Fruit fly (Drosophila melanogaster): ENCODE measurements around the gene CG14907.
A peak's percentile ranks its signal among the peaks of the same experiment; 100 is the strongest.

The CG14907 gene

DNA sequence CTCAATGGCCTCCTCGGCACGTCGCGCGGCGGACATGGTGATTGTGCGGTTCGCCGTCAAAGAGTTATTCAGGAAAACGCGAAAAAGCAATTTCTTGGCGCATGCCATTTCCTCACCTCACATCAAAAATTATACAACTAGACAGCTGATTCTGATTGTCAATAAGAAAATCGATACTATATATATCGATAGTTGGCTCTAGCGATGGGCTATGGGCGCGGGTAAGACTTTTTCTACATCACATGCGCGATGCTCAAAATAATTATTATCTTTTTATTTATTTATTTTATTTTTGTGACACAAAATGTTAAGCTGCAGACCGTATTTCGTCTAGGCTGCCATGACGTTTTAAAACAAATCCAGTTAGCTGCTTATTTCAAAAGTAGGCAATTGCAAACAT lies 37.9 kb downstream of the CG14907 start, which contains the start of gene CG10340 (continued):
- TF ChIP-seq CG10267 (tag; optimal IDR thresholded peaks at IDR 0.05) (peak; percentile 17), Sin3A (optimal IDR thresholded peaks at IDR 0.05) (no peak), HLH4C (GFP tag; IDR thresholded peaks at IDR 0.05; ENCODE audit: partially characterized antibody) (peak; percentile 79), bowl (GFP tag; IDR thresholded peaks at IDR 0.05) (no peak), Dp (GFP tag; optimal IDR thresholded peaks at IDR 0.05) (peak; percentile 78), bigmax (GFP tag; optimal IDR thresholded peaks at IDR 0.05) (no peak), chinmo (GFP tag; IDR thresholded peaks at IDR 0.05; ENCODE audit: partially characterized antibody) (0 out of 4 replicates have a peak, but pooled peaks have one; percentile 64), amos (GFP tag; IDR thresholded peaks at IDR 0.05; ENCODE audit: partially characterized antibody) (peak; percentile 83), zfh2 (GFP tag; optimal IDR thresholded peaks at IDR 0.05) (no peak), CG6854 (GFP tag; optimal IDR thresholded peaks at IDR 0.05) (no peak), dati (GFP tag; IDR thresholded peaks at IDR 0.05) (no peak), CG14667 (GFP tag; IDR thresholded peaks at IDR 0.05) (no peak), CTCF (GFP tag; optimal IDR thresholded peaks at IDR 0.05) (peak; percentile 60), CG3838 (GFP tag; optimal IDR thresholded peaks at IDR 0.05) (no peak), CG32767 (GFP tag; IDR thresholded peaks at IDR 0.05) (no peak), CG33213 (GFP tag; optimal IDR thresholded peaks at IDR 0.05) (no peak), Dref (GFP tag; IDR thresholded peaks at IDR 0.05) (peak; percentile 89), CG10431 (GFP tag; optimal IDR thresholded peaks at IDR 0.05) (no peak), CG12219 (GFP tag; optimal IDR thresholded peaks at IDR 0.05) (no peak), CG10979 (tag; optimal IDR thresholded peaks at IDR 0.05) (no peak), Poxn (GFP tag; IDR thresholded peaks at IDR 0.05) (no peak), Scr (GFP tag; IDR thresholded peaks at IDR 0.05; ENCODE audit: partially characterized antibody) (peak; percentile 83), Nf-YA (GFP tag; IDR thresholded peaks at IDR 0.05) (no peak), CG11695 (GFP tag; IDR thresholded peaks at IDR 0.05) (no peak), CG6791 (GFP tag; IDR thresholded peaks at IDR 0.05; ENCODE audit: partially characterized antibody) (peak; percentile 83), D (optimal IDR thresholded peaks at IDR 0.05) (no peak), D (GFP tag; optimal IDR thresholded peaks at IDR 0.05) (no peak), tna (GFP tag; IDR thresholded peaks at IDR 0.05; ENCODE audit: partially characterized antibody) (peak; percentile 18; the same call in 1 of the 2 replicates), Lim3 (GFP tag; IDR thresholded peaks at IDR 0.05) (no peak), MBD-R2 (GFP tag; IDR thresholded peaks at IDR 0.05) (peak; percentile 92), CG1832 (GFP tag; optimal IDR thresholded peaks at IDR 0.05) (no peak), btn (GFP tag; optimal IDR thresholded peaks at IDR 0.05) (no peak), CG32532 (GFP tag; IDR thresholded peaks at IDR 0.05) (0 out of 2 replicates have a peak, but pooled peaks have one; percentile 39), Ravus (GFP tag; IDR thresholded peaks at IDR 0.05) (no peak), CG13287 (GFP tag; IDR thresholded peaks at IDR 0.05; ENCODE audit: partially characterized antibody) (peak; percentile 87), CG2889 (GFP tag; IDR thresholded peaks at IDR 0.05) (no peak), NC2α (GFP tag; optimal IDR thresholded peaks at IDR 0.05) (no peak), CG15696 (tag; optimal IDR thresholded peaks at IDR 0.05) (peak; percentile 11), CG2129 (GFP tag; IDR thresholded peaks at IDR 0.05; ENCODE audit: partially characterized antibody) (peak; percentile 75), pzg (GFP tag; optimal IDR thresholded peaks at IDR 0.05) (peak; percentile 59), CG15269 (tag; optimal IDR thresholded peaks at IDR 0.05) (no peak), CG10565 (GFP tag; optimal IDR thresholded peaks at IDR 0.05) (no peak), CG10274 (GFP tag; optimal IDR thresholded peaks at IDR 0.05) (no peak), CG14965 (GFP tag; optimal IDR thresholded peaks at IDR 0.05; ENCODE audit: borderline replicate concordance) (no peak), Oaz (GFP tag; IDR thresholded peaks at IDR 0.05) (no peak), tx (GFP tag; optimal IDR thresholded peaks at IDR 0.05) (no peak), zf30C (GFP tag; optimal IDR thresholded peaks at IDR 0.05) (no peak), Tbp (GFP tag; optimal IDR thresholded peaks at IDR 0.05) (no peak), Hmr (GFP tag; optimal IDR thresholded peaks at IDR 0.05) (no peak)

Measured in whole organism, embryonic.